Worm (Caenorhabditis elegans) whole organism, L2 larva: ENCODE measurements around the gene Y54E2A.10.

Experiments
- C34F6.9 ChIP-seq: fragments of 150-350 bp; optimal IDR thresholded peaks from 2 replicates; lab custom pipeline; 2014; ENCODE audit warnings: missing biosample characterization, missing genetic modification characterization
- ama-1 ChIP-seq: fragments of 150-350 bp; optimal IDR thresholded peaks from 2 replicates; lab custom pipeline; 2018; ENCODE audit warnings: inconsistent platforms
- blmp-1 ChIP-seq: sonication (generic microtip); optimal IDR thresholded peaks from 2 replicates; lab custom pipeline; 2017; ENCODE audit warnings: missing genetic modification characterization, mild to moderate bottlenecking, missing compliant biosample characterization, antibody characterized with exemption, moderate library complexity; ENCODE audit not compliant: insufficient read depth
- lsy-2 ChIP-seq, 2 experiments: fragments of 150-350 bp in 1 of 2; sonication (generic microtip) in 1 of 2; optimal IDR thresholded peaks; 2 replicates each; lab custom pipeline; 2014 to 2017; ENCODE audit warnings: missing biosample characterization in 2 of 2, missing genetic modification characterization in 2 of 2
- nhr-12 ChIP-seq: fragments of 150-350 bp; optimal IDR thresholded peaks from 2 replicates; lab custom pipeline; 2014; ENCODE audit warnings: missing biosample characterization, missing genetic modification characterization
- nhr-129 ChIP-seq: fragments of 150-350 bp; optimal IDR thresholded peaks from 2 replicates; lab custom pipeline; 2014; ENCODE audit warnings: missing biosample characterization, missing genetic modification characterization
- sma-3 ChIP-seq: sonication (generic microtip); optimal IDR thresholded peaks from 2 replicates; lab custom pipeline; 2016; ENCODE audit warnings: missing genetic modification reagents, missing genetic modification characterization, missing compliant biosample characterization
- unc-39 ChIP-seq: fragments of 150-350 bp; optimal IDR thresholded peaks from 2 replicates; lab custom pipeline; 2014; ENCODE audit warnings: missing biosample characterization, missing genetic modification characterization
- unc-62 ChIP-seq: fragments of 150-350 bp; optimal IDR thresholded peaks from 2 replicates; lab custom pipeline; 2014; ENCODE audit warnings: missing biosample characterization, missing genetic modification reagents, missing genetic modification characterization
- zag-1 ChIP-seq: fragments of 150-350 bp; optimal IDR thresholded peaks from 2 replicates; lab custom pipeline; 2014; ENCODE audit warnings: missing biosample characterization, missing genetic modification characterization

DNA sequence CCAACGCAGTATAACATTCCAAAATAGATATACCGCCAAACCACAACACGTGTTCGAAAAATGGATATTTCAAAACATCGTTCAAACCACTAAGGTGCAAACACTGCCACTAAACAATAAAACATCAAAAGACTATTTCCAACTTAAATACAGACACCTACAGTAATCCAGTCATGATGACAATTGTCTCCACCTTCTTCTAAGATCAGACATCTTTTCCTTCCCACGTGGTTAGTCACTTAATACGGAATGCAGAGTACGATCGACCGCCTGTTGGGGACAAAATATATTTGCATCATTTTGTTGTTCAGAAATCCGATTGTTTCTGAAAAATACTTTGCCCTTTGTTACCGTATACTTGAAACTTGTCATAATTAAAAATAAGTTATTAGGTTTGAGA, 50.4 kb downstream of the Y54E2A.10 start:
- TF ChIP-seq ama-1 = no peak
- no peak for TF ChIP-seq zag-1 (tag; lab: Kevin White, UChicago)
- no peak for TF ChIP-seq unc-39 (tag; lab: Kevin White, UChicago)
- no peak for TF ChIP-seq sma-3 (GFP tag; lab: Kevin White, UChicago)
- peak in 1 of 2 experiments; percentile 81 for TF ChIP-seq lsy-2 (tag; optimal IDR thresholded peaks at IDR 0.05; lab: Kevin White, UChicago)
- no peak for TF ChIP-seq nhr-12
- TF ChIP-seq C34F6.9 = no peak
- TF ChIP-seq unc-62 (GFP tag; lab: Kevin White, UChicago) = no peak
- no peak for TF ChIP-seq blmp-1 (tag; lab: Kevin White, UChicago)
- TF ChIP-seq nhr-129 (tag; lab: Kevin White, UChicago) = peak; percentile 39
